Fruit fly (Drosophila melanogaster): ENCODE measurements around the gene CG6171.
A peak's percentile ranks its signal among the peaks of the same experiment; 100 is the strongest.

Gene CG6171

DNA sequence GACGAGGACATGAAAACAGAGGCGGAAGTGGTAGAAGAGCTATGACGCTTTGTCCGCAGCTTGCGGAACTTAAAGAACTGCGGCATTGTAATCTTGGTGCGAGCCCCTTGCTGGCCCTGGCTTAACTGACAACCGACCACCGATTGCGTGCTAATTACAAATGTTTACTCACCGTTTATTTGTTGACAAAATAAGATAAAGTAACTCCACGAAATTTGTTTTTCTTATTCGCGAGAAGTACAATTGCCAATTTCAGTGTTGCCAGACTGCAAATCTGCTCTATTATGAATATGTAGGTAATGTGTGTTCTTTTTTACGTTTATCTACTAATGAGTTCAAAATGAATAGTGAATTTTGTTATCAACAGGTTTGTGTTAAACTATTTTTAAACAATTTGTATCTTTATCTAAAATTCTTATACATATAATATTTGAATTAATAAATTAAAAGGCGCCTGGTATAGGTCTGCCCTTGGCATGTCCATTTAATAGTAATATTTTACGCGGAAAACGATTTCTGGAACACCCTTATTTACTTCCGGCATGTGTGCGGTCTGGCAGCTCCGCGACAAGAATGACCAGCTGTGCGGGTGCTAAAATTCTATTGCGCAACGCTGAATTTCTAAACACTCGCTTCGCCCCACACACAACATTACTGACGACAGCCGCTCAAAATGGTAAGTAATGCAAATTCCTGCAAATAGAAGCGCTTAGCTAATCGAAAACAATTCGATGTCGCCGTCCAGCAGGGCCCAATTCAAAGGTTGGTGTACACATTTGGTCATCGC lies 6.8 kb downstream of the CG6171 start, which contains the start of the genes Atg4b and Hibch (continued):
- TF ChIP-seq Pdp1 (GFP tag; optimal IDR thresholded peaks at IDR 0.05) (peak; percentile 49 to 100), CG14014 (GFP tag; IDR thresholded peaks at IDR 0.05) (peak; percentile 69), onecut (GFP tag; IDR thresholded peaks at IDR 0.05) (peak; percentile 49), CG1832 (GFP tag; optimal IDR thresholded peaks at IDR 0.05) (no peak), z (GFP tag; IDR thresholded peaks at IDR 0.05) (0 out of 3 replicates have a peak, but pooled peaks have one; percentile 22), CG7357 (GFP tag; IDR thresholded peaks at IDR 0.05) (peak; percentile 68), CG12659 (GFP tag; optimal IDR thresholded peaks at IDR 0.05) (peak; percentile 94), CTCF (GFP tag; optimal IDR thresholded peaks at IDR 0.05) (no peak), MBD-R2 (GFP tag; IDR thresholded peaks at IDR 0.05) (peak; percentile 87), CG8478 (optimal IDR thresholded peaks at IDR 0.05) (peak; percentile 77), CG33213 (GFP tag; optimal IDR thresholded peaks at IDR 0.05) (no peak), peb (GFP tag; IDR thresholded peaks at IDR 0.05) (peak; percentile 29; the same call in 1 of the 2 replicates), CG11560 (tag; IDR thresholded peaks at IDR 0.05) (peak; percentile 49; the same call in 2 of the 3 replicates), Ptx1 (GFP tag; IDR thresholded peaks at IDR 0.05) (peak; percentile 90), slp2 (GFP tag; optimal IDR thresholded peaks at IDR 0.05) (no peak), cato (GFP tag; optimal IDR thresholded peaks at IDR 0.05; ENCODE audit: borderline replicate concordance) (peak; percentile 58), CG11456 (GFP tag; IDR thresholded peaks at IDR 0.05) (peak; percentile 90), Adf1 (GFP tag; IDR thresholded peaks at IDR 0.05) (peak; percentile 43; the same call in 1 of the 2 replicates), YL-1 (GFP tag; optimal IDR thresholded peaks at IDR 0.05) (peak; percentile 94), CG15073 (GFP tag; optimal IDR thresholded peaks at IDR 0.05) (no peak), CG10209 (GFP tag; optimal IDR thresholded peaks at IDR 0.05) (peak; percentile 85), CG12104 (GFP tag; optimal IDR thresholded peaks at IDR 0.05) (peak; percentile 79), Ravus (GFP tag; IDR thresholded peaks at IDR 0.05) (0 out of 2 replicates have a peak, but pooled peaks have one; percentile 13), CrebB (tag; optimal IDR thresholded peaks at IDR 0.05) (peak; percentile 35), CG34224 (GFP tag; IDR thresholded peaks at IDR 0.05; ENCODE audit: partially characterized antibody) (no peak), CHES-1-like (GFP tag; optimal IDR thresholded peaks at IDR 0.05) (peak; percentile 5), CG14667 (GFP tag; IDR thresholded peaks at IDR 0.05) (peak; percentile 75), shn (GFP tag; optimal IDR thresholded peaks at IDR 0.05) (no peak), otp (GFP tag; IDR thresholded peaks at IDR 0.05) (no peak), Atf-2 (GFP tag; optimal IDR thresholded peaks at IDR 0.05) (no peak), az2 (GFP tag; optimal IDR thresholded peaks at IDR 0.05) (peak; percentile 82), CG30403 (GFP tag; optimal IDR thresholded peaks at IDR 0.05) (peak; percentile 91), croc (GFP tag; conservative IDR thresholded peaks at IDR 0.05) (peak; percentile 69; the same call in 2 of the 3 replicates), Deaf1 (tag; optimal IDR thresholded peaks at IDR 0.05) (no peak), btn (GFP tag; optimal IDR thresholded peaks at IDR 0.05) (no peak), ranshi (GFP tag; IDR thresholded peaks at IDR 0.05) (peak; percentile 77), Hr78 (GFP tag; optimal IDR thresholded peaks at IDR 0.05) (no peak), danr (GFP tag; IDR thresholded peaks at IDR 0.05) (peak; percentile 74), CG3995 (GFP tag; optimal IDR thresholded peaks at IDR 0.05) (peak; percentile 57), pita (GFP tag; optimal IDR thresholded peaks at IDR 0.05) (no peak), Xbp1 (GFP tag; optimal IDR thresholded peaks at IDR 0.05) (peak; percentile 88), cas (GFP tag; IDR thresholded peaks at IDR 0.05) (peak; percentile 69; the same call in 1 of the 2 replicates), CG10543 (GFP tag; optimal IDR thresholded peaks at IDR 0.05) (peak; percentile 96), CG17361 (GFP tag; IDR thresholded peaks at IDR 0.05) (peak; percentile 95), br (optimal IDR thresholded peaks at IDR 0.05) (no peak), pros (GFP tag; optimal IDR thresholded peaks at IDR 0.05) (no peak), pan (optimal IDR thresholded peaks at IDR 0.05) (no peak), pan (GFP tag; optimal IDR thresholded peaks at IDR 0.05 in 1 of 2, IDR thresholded peaks at IDR 0.05 in 1 of 2) (peak in 1 of 2 experiments; percentile 83), CG7372 (GFP tag; IDR thresholded peaks at IDR 0.05) (peak; percentile 84), p53 (GFP tag; optimal IDR thresholded peaks at IDR 0.05) (no peak), sug (tag; optimal IDR thresholded peaks at IDR 0.05) (peak; percentile 93)

All from whole organism, embryonic.